Worm (Caenorhabditis elegans) whole organism, L1 larva: ENCODE results near the gene col-71.

ENCODE experiments used
- ama-1 ChIP-seq: fragments of 150-350 bp; optimal IDR thresholded peaks from 2 replicates; lab custom pipeline; 2014
- elt-3 ChIP-seq, 6 experiments: fragments of 150-350 bp in 1 of 6; sonication (generic microtip); optimal IDR thresholded peaks; 2 replicates each; lab custom pipeline; 2017 to 2018; ENCODE audit warnings: missing biosample characterization in 6 of 6, missing genetic modification characterization in 6 of 6, inconsistent platforms in 1 of 6
- lin-13 ChIP-seq: fragments of 150-350 bp; optimal IDR thresholded peaks from 2 replicates; lab custom pipeline; 2014; ENCODE audit warnings: missing biosample characterization, missing genetic modification reagents, missing genetic modification characterization
- lin-15B ChIP-seq: fragments of 150-350 bp; sonication (generic microtip); optimal IDR thresholded peaks from 3 replicates; lab custom pipeline; 2014; ENCODE audit warnings: missing biosample characterization, missing genetic modification characterization
- lin-35 ChIP-seq, 2 experiments: fragments of 150-350 bp; optimal IDR thresholded peaks; 2 replicates each; lab custom pipeline; 2014; ENCODE audit warnings: missing biosample characterization in 2 of 2, missing genetic modification characterization in 2 of 2, missing genetic modification reagents in 2 of 2
- lsy-2 ChIP-seq, 2 experiments: fragments of 150-350 bp; optimal IDR thresholded peaks; 2 replicates each; lab custom pipeline; 2014; ENCODE audit warnings: missing biosample characterization in 2 of 2, missing genetic modification characterization in 2 of 2
- nhr-11 ChIP-seq: fragments of 150-350 bp; optimal IDR thresholded peaks from 2 replicates; lab custom pipeline; 2014; ENCODE audit warnings: missing biosample characterization, missing genetic modification characterization
- nhr-20 ChIP-seq: sonication (generic microtip); optimal IDR thresholded peaks from 2 replicates; lab custom pipeline; 2016; ENCODE audit warnings: mild to moderate bottlenecking, missing genetic modification characterization, missing compliant biosample characterization
- nhr-28 ChIP-seq: fragments of 150-350 bp; optimal IDR thresholded peaks from 2 replicates; lab custom pipeline; 2014; ENCODE audit warnings: missing biosample characterization, missing genetic modification characterization
- nhr-76 ChIP-seq: sonication (generic microtip); optimal IDR thresholded peaks from 2 replicates; lab custom pipeline; 2017; ENCODE audit warnings: missing biosample characterization, missing genetic modification characterization
- pag-3 ChIP-seq: sonication (generic microtip); optimal IDR thresholded peaks from 2 replicates; lab custom pipeline; 2017; ENCODE audit warnings: missing genetic modification characterization, mild to moderate bottlenecking, missing compliant biosample characterization, antibody characterized with exemption, borderline replicate concordance; ENCODE audit not compliant: insufficient read depth
- unc-62 ChIP-seq: fragments of 150-350 bp; optimal IDR thresholded peaks from 2 replicates; lab custom pipeline; 2014; ENCODE audit warnings: missing biosample characterization, missing genetic modification reagents, missing genetic modification characterization
- zag-1 ChIP-seq: fragments of 150-350 bp; optimal IDR thresholded peaks from 2 replicates; lab custom pipeline; 2014; ENCODE audit warnings: missing biosample characterization, missing genetic modification characterization

ce11 chrII:3452421-3452820, 49.9 kb downstream of the col-71 start, which contains the start of gene C16C8.12:
- no peak for TF ChIP-seq lin-15B
- TF ChIP-seq nhr-11 (tag; lab: Kevin White, UChicago) = no peak
- TF ChIP-seq lin-35 (GFP tag; optimal IDR thresholded peaks at IDR 0.05; lab: Kevin White, UChicago) = no peak
- no peak for TF ChIP-seq lin-13 (GFP tag; lab: Kevin White, UChicago)
- no peak for TF ChIP-seq nhr-28
- TF ChIP-seq zag-1 = no peak
- TF ChIP-seq lsy-2 (tag; optimal IDR thresholded peaks at IDR 0.05; lab: Kevin White, UChicago) = no peak
- no peak for TF ChIP-seq ama-1 (lab: Kevin White, UChicago)
- TF ChIP-seq nhr-76 (tag; lab: Kevin White, UChicago) = no peak
- TF ChIP-seq pag-3 = no peak
- no peak for TF ChIP-seq unc-62 (GFP tag; lab: Kevin White, UChicago)
- no peak for TF ChIP-seq elt-3 (tag; optimal IDR thresholded peaks at IDR 0.05; lab: Kevin White, UChicago)
- TF ChIP-seq nhr-20 (tag; lab: Kevin White, UChicago) = no peak
